Fruit fly (Drosophila melanogaster) S2 (cell line): ENCODE results near the gene mth.

ENCODE experiments used
- CG8478 ChIP-seq: fragments of >200 bp; optimal IDR thresholded peaks from 2 replicates; lab custom pipeline; 2018
- CTCF ChIP-seq, 2 experiments: fragments of >200 bp; optimal IDR thresholded peaks; 2 replicates each; lab custom pipeline; 2018

- no peak for TF ChIP-seq CTCF (optimal IDR thresholded peaks at IDR 0.05; lab: Kevin White, UChicago)
- TF ChIP-seq CG8478 (lab: Kevin White, UChicago) = no peak
Measured at dm6 chr3L:321495-321894, 25.3 kb downstream of the mth start.
